Fruit fly (Drosophila melanogaster) whole organism, pupa: ENCODE data around the gene CG6901.

Source experiments
- CG10348 ChIP-seq: fragments of 200-800 bp; sonication (Bioruptor generic); IDR thresholded peaks from 2 replicates; pipeline ENCODE4 v1.3.6; 2022; ENCODE audit warnings: missing biosample characterization, missing genetic modification characterization
- CG12605 ChIP-seq: fragments of 200-800 bp; sonication (Bioruptor generic); IDR thresholded peaks from 2 replicates; pipeline ENCODE4 v1.3.6; 2022; ENCODE audit warnings: missing biosample characterization, missing genetic modification characterization
- CG13204 ChIP-seq: fragments of 200-800 bp; sonication (Bioruptor generic); optimal IDR thresholded peaks from 2 replicates; lab custom pipeline; 2018; ENCODE audit warnings: missing biosample characterization, mild to moderate bottlenecking, missing genetic modification characterization, moderate library complexity
- CG14655 ChIP-seq: fragments of 200-800 bp; sonication (Bioruptor generic); optimal IDR thresholded peaks from 3 replicates; lab custom pipeline; 2017; ENCODE audit warnings: mild to moderate bottlenecking, missing biosample characterization, missing genetic modification reagents, missing genetic modification characterization
- CG15710 ChIP-seq: fragments of 200-800 bp; sonication (Bioruptor generic); optimal IDR thresholded peaks from 2 replicates; lab custom pipeline; 2018; ENCODE audit warnings: missing biosample characterization, mild to moderate bottlenecking, missing genetic modification characterization, moderate library complexity
- CG17806 ChIP-seq: fragments of 200-800 bp; sonication (Bioruptor generic); optimal IDR thresholded peaks from 2 replicates; lab custom pipeline; 2018; ENCODE audit warnings: missing biosample characterization, mild to moderate bottlenecking, missing genetic modification characterization, moderate library complexity
- CG32121 ChIP-seq: fragments of 200-800 bp; sonication (Bioruptor generic); IDR thresholded peaks from 2 replicates; pipeline ENCODE4 v1.3.6; 2022; ENCODE audit warnings: missing biosample characterization, missing genetic modification characterization
- CG34367 ChIP-seq: fragments of 200-800 bp; sonication (Bioruptor generic); optimal IDR thresholded peaks from 2 replicates; lab custom pipeline; 2018; ENCODE audit warnings: missing biosample characterization, mild to moderate bottlenecking, missing genetic modification characterization
- CG4496 ChIP-seq: fragments of 200-800 bp; sonication (Bioruptor generic); IDR thresholded peaks from 3 replicates; pipeline ENCODE4 v1.3.6; 2022; ENCODE audit warnings: missing biosample characterization, missing genetic modification characterization
- CG8159 ChIP-seq: fragments of 200-800 bp; sonication (Bioruptor generic); optimal IDR thresholded peaks from 3 replicates; lab custom pipeline; 2018; ENCODE audit warnings: missing biosample characterization, mild to moderate bottlenecking, missing genetic modification characterization, moderate library complexity
- CG8301 ChIP-seq: fragments of 200-800 bp; sonication (Bioruptor generic); optimal IDR thresholded peaks from 2 replicates; lab custom pipeline; 2018; ENCODE audit warnings: missing biosample characterization, mild to moderate bottlenecking, missing genetic modification characterization
- CG9948 ChIP-seq: fragments of 200-800 bp; sonication (Bioruptor generic); optimal IDR thresholded peaks from 2 replicates; lab custom pipeline; 2018; ENCODE audit warnings: missing biosample characterization, mild to moderate bottlenecking, missing genetic modification characterization, moderate library complexity
- D1 ChIP-seq: fragments of 200-800 bp; sonication (Bioruptor generic); optimal IDR thresholded peaks from 2 replicates; lab custom pipeline; 2018; ENCODE audit warnings: missing biosample characterization, mild to moderate bottlenecking, missing genetic modification characterization, moderate library complexity
- EcR ChIP-seq: fragments of 200-800 bp; sonication (Bioruptor generic); optimal IDR thresholded peaks from 3 replicates; lab custom pipeline; 2019; ENCODE audit warnings: missing biosample characterization, missing genetic modification characterization, mild to moderate bottlenecking, moderate library complexity, missing genetic modification reagents
- Ets98B ChIP-seq: fragments of 200-800 bp; sonication (Bioruptor generic); IDR thresholded peaks from 2 replicates; pipeline ENCODE4 v1.3.6; 2022; ENCODE audit warnings: missing biosample characterization, missing genetic modification characterization
- Pif1A ChIP-seq: fragments of 200-800 bp; sonication (Bioruptor generic); optimal IDR thresholded peaks from 3 replicates; lab custom pipeline; 2016; ENCODE audit warnings: missing biosample characterization, missing genetic modification characterization
- Pif1B ChIP-seq: fragments of 200-800 bp; sonication (Bioruptor generic); optimal IDR thresholded peaks from 3 replicates; lab custom pipeline; 2016; ENCODE audit warnings: missing biosample characterization, missing genetic modification characterization
- Snoo ChIP-seq: fragments of 200-800 bp; sonication (Bioruptor generic); optimal IDR thresholded peaks from 3 replicates; lab custom pipeline; 2017; ENCODE audit warnings: missing biosample characterization, mild to moderate bottlenecking, missing genetic modification characterization, inconsistent platforms
- fd96Ca ChIP-seq: fragments of 200-800 bp; sonication (Bioruptor generic); IDR thresholded peaks from 3 replicates; pipeline ENCODE4 v1.3.6; 2022; ENCODE audit warnings: missing biosample characterization, missing genetic modification characterization
- gl ChIP-seq: fragments of 200-800 bp; sonication (Bioruptor generic); optimal IDR thresholded peaks from 2 replicates; lab custom pipeline; 2018; ENCODE audit warnings: missing biosample characterization, mild to moderate bottlenecking, missing genetic modification characterization
- rn ChIP-seq: fragments of 200-800 bp; sonication (Bioruptor generic); IDR thresholded peaks from 2 replicates; pipeline ENCODE4 v1.3.6; 2022; ENCODE audit warnings: missing biosample characterization, missing genetic modification characterization

Gene CG6901

dm6 chr3R:16348289-16348688, 25.1 kb downstream of the CG6901 start:
- TF ChIP-seq CG10348 (GFP tag; lab: Robert Waterston, UW) (no peak), Snoo (no peak), Pif1A (GFP tag; lab: Kevin White, UChicago) (no peak), fd96Ca (GFP tag; lab: Robert Waterston, UW) (no peak), CG9948 (tag; lab: Kevin White, UChicago) (no peak), gl (no peak), CG13204 (GFP tag; lab: Kevin White, UChicago) (no peak), Ets98B (GFP tag; lab: Robert Waterston, UW) (no peak), CG34367 (no peak), CG4496 (GFP tag; lab: Robert Waterston, UW) (no peak), CG12605 (GFP tag; lab: Robert Waterston, UW) (no peak), Pif1B (no peak), CG32121 (GFP tag; lab: Robert Waterston, UW) (no peak), EcR (GFP tag; lab: Kevin White, UChicago) (no peak), rn (GFP tag; lab: Robert Waterston, UW) (no peak), CG15710 (tag; lab: Kevin White, UChicago) (no peak), CG17806 (tag; lab: Kevin White, UChicago) (no peak)

DNA sequence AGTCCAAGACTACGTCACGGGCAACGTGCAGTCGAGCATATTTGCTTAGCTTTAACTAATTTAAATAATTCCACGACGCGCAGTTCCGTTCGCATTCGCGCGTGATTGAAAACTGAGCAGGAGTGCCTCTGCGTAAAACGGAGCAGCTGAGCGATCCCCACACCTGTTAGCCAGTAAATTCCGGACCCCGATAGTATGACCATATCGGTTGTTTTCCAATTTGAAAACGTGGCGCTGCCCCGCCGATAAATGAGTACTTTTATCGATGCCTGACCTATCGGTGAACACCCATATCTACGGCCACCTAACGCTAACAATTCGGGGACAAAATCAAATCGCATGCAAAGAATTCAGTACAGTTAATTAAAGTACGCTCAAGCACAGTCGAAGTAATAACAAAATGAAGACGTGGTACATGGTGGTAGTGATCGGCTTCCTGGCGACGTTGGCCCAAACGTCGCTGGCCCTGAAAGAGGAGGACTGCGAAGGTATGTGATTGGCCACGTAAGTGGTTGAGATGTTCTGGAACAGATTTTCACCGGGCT, 26.0 kb downstream of the CG6901 start, which contains the start of the genes CG14879 and Manf:
CG14879 (minus strand) TSS at position 116 of the 545 bp plus-strand sequence.
Manf (plus strand) TSS at position 294 of the 545 bp plus-strand sequence.
- TF ChIP-seq CG12605 (GFP tag; lab: Robert Waterston, UW) (no peak), Pif1B (no peak), CG8301 (tag; lab: Kevin White, UChicago) (no peak), gl (no peak), CG15710 (tag; lab: Kevin White, UChicago) (no peak), Ets98B (GFP tag; lab: Robert Waterston, UW) (0 out of 2 replicates have a peak, but pooled peaks have one; percentile 6), Pif1A (GFP tag; lab: Kevin White, UChicago) (no peak), CG32121 (GFP tag; lab: Robert Waterston, UW) (no peak), CG4496 (GFP tag; lab: Robert Waterston, UW) (peak; percentile 24; the same call in 1 of the 3 replicates), fd96Ca (GFP tag; lab: Robert Waterston, UW) (no peak)

DNA sequence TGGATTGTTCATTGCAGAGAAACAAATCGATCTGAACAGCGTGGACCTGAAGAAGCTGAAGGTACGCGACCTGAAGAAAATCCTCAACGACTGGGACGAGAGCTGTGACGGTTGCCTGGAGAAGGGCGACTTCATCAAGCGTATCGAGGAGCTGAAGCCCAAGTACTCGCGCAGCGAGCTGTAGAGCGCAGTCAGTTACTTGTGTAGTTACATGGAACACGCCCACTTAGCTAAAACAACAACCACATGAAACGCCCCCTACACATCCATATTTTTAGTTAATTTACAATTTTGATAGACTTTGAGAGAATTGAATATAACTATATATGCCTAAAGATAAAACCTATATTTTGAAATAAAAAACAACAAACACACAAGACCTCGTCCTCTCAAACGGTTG, 27.2 kb downstream of the CG6901 start:
- no peak for TF ChIP-seq CG32121 (GFP tag; lab: Robert Waterston, UW)
- TF ChIP-seq CG13204 (GFP tag; lab: Kevin White, UChicago), result no peak
- TF ChIP-seq CG17806 (tag; lab: Kevin White, UChicago), result no peak
- TF ChIP-seq CG4496 (GFP tag; lab: Robert Waterston, UW), result no peak
- TF ChIP-seq CG12605 (GFP tag; lab: Robert Waterston, UW), result no peak
- no peak for TF ChIP-seq CG15710 (tag; lab: Kevin White, UChicago)
- no peak for TF ChIP-seq D1 (tag; lab: Kevin White, UChicago)

dm6 chr3R:16351044-16351443, 27.8 kb downstream of the CG6901 start:
- TF ChIP-seq D1 (tag; lab: Kevin White, UChicago) (no peak), CG8159 (no peak), CG4496 (GFP tag; lab: Robert Waterston, UW) (0 out of 3 replicates have a peak, but pooled peaks have one; percentile 27), CG10348 (GFP tag; lab: Robert Waterston, UW) (no peak)

DNA sequence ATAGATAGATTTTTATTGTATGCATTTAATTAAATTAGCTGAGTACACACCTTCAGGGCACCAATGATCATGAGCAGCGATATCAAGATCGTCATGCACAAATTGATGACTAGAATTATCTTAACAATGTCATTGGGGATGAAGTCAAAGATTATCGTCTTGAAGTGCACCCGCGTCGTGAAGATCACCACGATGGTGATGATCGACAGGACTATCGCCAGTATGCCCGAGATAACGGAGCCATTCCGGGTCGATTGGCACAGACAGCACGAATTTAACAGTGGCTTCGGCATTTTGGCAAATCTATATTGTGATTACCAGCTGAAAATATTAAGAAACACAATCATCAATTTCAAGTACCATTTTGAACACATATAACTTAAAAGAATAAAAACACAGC, 28.8 kb downstream of the CG6901 start:
- no peak for TF ChIP-seq gl
- TF ChIP-seq rn (GFP tag; lab: Robert Waterston, UW), result no peak
- TF ChIP-seq Snoo, result no peak

DNA sequence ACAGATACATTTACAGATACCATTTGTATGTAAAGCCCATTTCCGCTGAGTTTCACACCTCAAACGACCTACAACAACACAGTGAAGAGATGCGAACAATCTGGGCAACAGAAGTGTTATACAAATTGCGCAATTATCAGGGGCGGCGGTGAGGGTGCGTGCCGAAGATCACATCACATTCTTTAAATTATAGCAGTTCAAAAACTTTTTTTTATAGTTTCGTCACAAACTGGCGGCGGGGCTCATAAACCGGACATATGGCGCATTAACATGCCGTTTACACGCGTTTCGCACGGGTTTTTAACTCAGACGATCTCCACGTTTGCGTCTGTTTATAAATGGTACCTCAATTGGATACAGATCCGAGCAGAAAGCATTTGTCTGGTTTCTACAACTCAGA, 30.0 kb downstream of the CG6901 start:
- TF ChIP-seq EcR (GFP tag; lab: Kevin White, UChicago), result peak; percentile 39
- no peak for TF ChIP-seq rn (GFP tag; lab: Robert Waterston, UW)
- TF ChIP-seq CG8159, result no peak

- TF ChIP-seq CG12605 (GFP tag; lab: Robert Waterston, UW), result no peak
- TF ChIP-seq CG34367, result no peak
- no peak for TF ChIP-seq Pif1A (GFP tag; lab: Kevin White, UChicago)
- TF ChIP-seq D1 (tag; lab: Kevin White, UChicago), result no peak
Observed at dm6 chr3R:16353671-16354070, 30.5 kb downstream of the CG6901 start.

DNA sequence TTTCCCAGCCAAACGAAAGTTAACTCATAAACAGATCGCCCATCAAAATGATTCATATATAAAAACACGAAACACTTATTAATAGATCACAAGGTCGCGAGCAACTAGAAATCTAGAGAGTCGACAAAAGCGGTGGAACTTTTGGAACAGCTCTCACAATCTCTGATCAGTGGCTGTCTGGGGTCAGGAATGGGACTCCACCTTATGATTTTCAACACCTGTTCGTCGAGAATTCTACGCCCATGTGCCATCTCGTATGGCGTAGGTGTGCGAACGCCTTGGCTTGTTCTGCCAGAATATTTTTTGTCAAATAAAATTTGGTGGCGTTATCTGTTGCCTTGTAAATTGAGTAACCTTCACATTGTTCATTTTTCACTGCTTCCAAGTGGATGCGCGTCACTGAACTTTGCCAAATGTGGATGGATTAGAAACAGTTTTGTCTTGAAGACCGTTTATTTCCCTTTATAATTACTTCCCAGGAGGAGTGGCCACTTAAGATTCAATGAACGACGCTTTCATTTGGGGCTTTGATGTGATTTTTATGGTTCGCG, 32.3 kb downstream of the CG6901 start:
- TF ChIP-seq CG17806 (tag; lab: Kevin White, UChicago), result no peak
- TF ChIP-seq gl, result no peak
- no peak for TF ChIP-seq CG14655
- TF ChIP-seq Snoo, result no peak
- TF ChIP-seq rn (GFP tag; lab: Robert Waterston, UW), result no peak
- TF ChIP-seq CG4496 (GFP tag; lab: Robert Waterston, UW), result no peak
- no peak for TF ChIP-seq CG13204 (GFP tag; lab: Kevin White, UChicago)
- TF ChIP-seq CG12605 (GFP tag; lab: Robert Waterston, UW), result no peak
- no peak for TF ChIP-seq CG34367
- TF ChIP-seq Pif1A (GFP tag; lab: Kevin White, UChicago), result no peak
- TF ChIP-seq D1 (tag; lab: Kevin White, UChicago), result no peak
